Worm (Caenorhabditis elegans) whole organism, L4 larva: ENCODE data around the gene sna-1.

Experiments
- F37D6.2 ChIP-seq: sonication (generic microtip); optimal IDR thresholded peaks from 2 replicates; lab custom pipeline; 2016; ENCODE audit warnings: mild to moderate bottlenecking, missing genetic modification characterization, missing compliant biosample characterization
- Y48G9A.11 ChIP-seq: fragments of 200-800 bp; sonication (Bioruptor generic); IDR thresholded peaks from 2 replicates; pipeline ENCODE4 v1.3.6; 2022; ENCODE audit warnings: missing genetic modification reagents, missing genetic modification characterization, missing compliant biosample characterization
- aha-1 ChIP-seq: fragments of 150-350 bp; peaks from one replicate; lab custom pipeline; 2014; ENCODE audit warnings: missing biosample characterization, missing genetic modification characterization
- ama-1 ChIP-seq: fragments of 150-350 bp; optimal IDR thresholded peaks from 2 replicates; lab custom pipeline; 2014; ENCODE audit warnings: inconsistent platforms, mixed read lengths
- ceh-44 ChIP-seq: fragments of 200-800 bp; sonication (Bioruptor generic); IDR thresholded peaks from 2 replicates; pipeline ENCODE4 v1.3.6; 2022; ENCODE audit warnings: missing genetic modification reagents, missing genetic modification characterization, missing compliant biosample characterization
- cey-2 ChIP-seq: sonication (generic microtip); optimal IDR thresholded peaks from 3 replicates; lab custom pipeline; 2017; ENCODE audit warnings: missing genetic modification characterization, mild to moderate bottlenecking, missing compliant biosample characterization, antibody characterized with exemption, borderline replicate concordance; ENCODE audit not compliant: insufficient read depth
- ctbp-1 ChIP-seq: fragments of 200-800 bp; sonication (Bioruptor generic); IDR thresholded peaks from 2 replicates; pipeline ENCODE4 v1.3.6; 2022; ENCODE audit warnings: missing genetic modification reagents, missing genetic modification characterization, missing compliant biosample characterization
- dmd-6 ChIP-seq: fragments of 200-800 bp; sonication (Bioruptor generic); IDR thresholded peaks from 2 replicates; pipeline ENCODE4 v1.3.6; 2022; ENCODE audit warnings: missing genetic modification reagents, missing genetic modification characterization, missing compliant biosample characterization
- fos-1 ChIP-seq: fragments of 150-350 bp; optimal IDR thresholded peaks from 2 replicates; lab custom pipeline; 2014; ENCODE audit warnings: missing biosample characterization, missing genetic modification characterization
- hlh-11 ChIP-seq: fragments of 200-800 bp; sonication (Bioruptor generic); optimal IDR thresholded peaks from 2 replicates; lab custom pipeline; 2018; ENCODE audit warnings: mild to moderate bottlenecking, missing genetic modification characterization, missing compliant biosample characterization
- hmg-1.1 ChIP-seq: fragments of 200-800 bp; sonication (Bioruptor generic); IDR thresholded peaks from 2 replicates; pipeline ENCODE4 v1.3.6; 2022; ENCODE audit warnings: missing genetic modification reagents, missing genetic modification characterization, missing compliant biosample characterization
- lin-13 ChIP-seq: fragments of 150-350 bp; optimal IDR thresholded peaks from 2 replicates; lab custom pipeline; 2014; ENCODE audit warnings: missing biosample characterization, missing genetic modification reagents, missing genetic modification characterization
- lin-29 ChIP-seq: fragments of 200-800 bp; sonication (Bioruptor generic); IDR thresholded peaks from 2 replicates; pipeline ENCODE4 v1.3.6; 2022; ENCODE audit warnings: missing genetic modification reagents, missing genetic modification characterization, missing compliant biosample characterization
- lin-38 ChIP-seq: fragments of 200-800 bp; sonication (Bioruptor generic); IDR thresholded peaks from 2 replicates; pipeline ENCODE4 v1.3.6; 2022; ENCODE audit warnings: missing genetic modification reagents, missing genetic modification characterization, missing compliant biosample characterization
- lir-3 ChIP-seq: sonication (generic microtip); optimal IDR thresholded peaks from 2 replicates; lab custom pipeline; 2016; ENCODE audit warnings: mild to moderate bottlenecking, missing genetic modification characterization, missing compliant biosample characterization
- mdl-1 ChIP-seq, 2 experiments: fragments of 150-350 bp in 1 of 2; sonication (generic microtip) in 1 of 2; optimal IDR thresholded peaks; 2 replicates each; lab custom pipeline; 2014 to 2017; ENCODE audit warnings: missing biosample characterization in 2 of 2, missing genetic modification characterization in 2 of 2
- mdt-29 ChIP-seq: fragments of 200-800 bp; sonication (Bioruptor generic); IDR thresholded peaks from 2 replicates; pipeline ENCODE4 v1.3.6; 2022; ENCODE audit warnings: missing genetic modification reagents, missing genetic modification characterization, missing compliant biosample characterization
- nhr-10 ChIP-seq: fragments of 150-350 bp; optimal IDR thresholded peaks from 2 replicates; lab custom pipeline; 2014; ENCODE audit warnings: missing biosample characterization, missing genetic modification characterization
- nhr-102 ChIP-seq: sonication (generic microtip); optimal IDR thresholded peaks from 2 replicates; lab custom pipeline; 2016; ENCODE audit warnings: mild to moderate bottlenecking, missing genetic modification characterization, moderate library complexity, missing compliant biosample characterization
- nhr-11 ChIP-seq: fragments of 150-350 bp; optimal IDR thresholded peaks from 2 replicates; lab custom pipeline; 2014; ENCODE audit warnings: missing biosample characterization, missing genetic modification characterization
- nhr-237 ChIP-seq: sonication (generic microtip); optimal IDR thresholded peaks from 2 replicates; lab custom pipeline; 2017; ENCODE audit warnings: missing biosample characterization, missing genetic modification characterization
- nhr-28 ChIP-seq: fragments of 150-350 bp; optimal IDR thresholded peaks from 2 replicates; lab custom pipeline; 2014; ENCODE audit warnings: missing biosample characterization, missing genetic modification characterization
- nhr-41 ChIP-seq: fragments of 200-800 bp; sonication (Bioruptor generic); IDR thresholded peaks from 2 replicates; pipeline ENCODE4 v1.3.6; 2022; ENCODE audit warnings: missing genetic modification reagents, missing genetic modification characterization, missing compliant biosample characterization
- nhr-48 ChIP-seq: sonication (generic microtip); optimal IDR thresholded peaks from 2 replicates; lab custom pipeline; 2016; ENCODE audit warnings: mild to moderate bottlenecking, missing genetic modification characterization, missing compliant biosample characterization
- snpc-4 ChIP-seq: fragments of 150-350 bp; optimal IDR thresholded peaks from 2 replicates; lab custom pipeline; 2014; ENCODE audit warnings: missing biosample characterization, missing genetic modification characterization
- tra-1 ChIP-seq: fragments of 200-800 bp; sonication (Bioruptor generic); IDR thresholded peaks from 2 replicates; pipeline ENCODE4 v1.3.6; 2022; ENCODE audit warnings: missing genetic modification reagents, missing genetic modification characterization, missing compliant biosample characterization
- unc-62 ChIP-seq, 3 experiments: fragments of 150-350 bp in 1 of 3; sonication (generic microtip); optimal IDR thresholded peaks in 2 of 3; peaks in 1 of 3; 1 replicate in 1 of 3; 2 replicates in 2 of 3; lab custom pipeline; 2014 to 2017; ENCODE audit warnings: missing biosample characterization in 3 of 3, missing genetic modification characterization in 3 of 3, missing genetic modification reagents in 3 of 3, missing genotype in 1 of 3
- zfp-2 ChIP-seq: sonication (generic microtip); optimal IDR thresholded peaks from 2 replicates; lab custom pipeline; 2016; ENCODE audit warnings: mild to moderate bottlenecking, missing genetic modification characterization, missing compliant biosample characterization
- zip-2 ChIP-seq: fragments of 150-350 bp; optimal IDR thresholded peaks from 2 replicates; lab custom pipeline; 2014; ENCODE audit warnings: missing biosample characterization, missing genetic modification characterization

Gene sna-1

ce11 chrV:6685963-6686362 lies 24.5 kb downstream of the sna-1 start:
- TF ChIP-seq fos-1 (tag; lab: Kevin White, UChicago) (no peak), unc-62 (GFP tag; optimal IDR thresholded peaks at IDR 0.05 in 1 of 2; lab: Kevin White, UChicago) (peak in 1 of 2 experiments; percentile 92), unc-62 (tag; optimal IDR thresholded peaks at IDR 0.05; lab: Kevin White, UChicago) (no peak)

ce11 chrV:6685499-6685898 lies 25.0 kb downstream of the sna-1 start:
- TF ChIP-seq lir-3: no peak
- TF ChIP-seq unc-62 (GFP tag; optimal IDR thresholded peaks at IDR 0.05 in 1 of 2; lab: Kevin White, UChicago): peak in 1 of 2 experiments; percentile 42
- TF ChIP-seq unc-62 (tag; optimal IDR thresholded peaks at IDR 0.05; lab: Kevin White, UChicago): no peak
- TF ChIP-seq ceh-44 (GFP tag; lab: Robert Waterston, UW): no peak
- no peak for TF ChIP-seq ctbp-1 (GFP tag; lab: Robert Waterston, UW)
- TF ChIP-seq mdt-29 (GFP tag; lab: Robert Waterston, UW): no peak

ce11 chrV:6684541-6684940 lies 25.9 kb downstream of the sna-1 start:
- no peak for TF ChIP-seq nhr-102
- TF ChIP-seq unc-62 (GFP tag; optimal IDR thresholded peaks at IDR 0.05 in 1 of 2; lab: Kevin White, UChicago): no peak
- no peak for TF ChIP-seq unc-62 (tag; optimal IDR thresholded peaks at IDR 0.05; lab: Kevin White, UChicago)
- TF ChIP-seq ama-1: no peak
- peak; percentile 35 for TF ChIP-seq aha-1
- no peak for TF ChIP-seq hmg-1.1

- peak in 1 of 2 experiments; percentile 95 for TF ChIP-seq unc-62 (GFP tag; optimal IDR thresholded peaks at IDR 0.05 in 1 of 2; lab: Kevin White, UChicago)
- no peak for TF ChIP-seq unc-62 (tag; optimal IDR thresholded peaks at IDR 0.05; lab: Kevin White, UChicago)
- TF ChIP-seq snpc-4: no peak
- TF ChIP-seq tra-1 (GFP tag; lab: Robert Waterston, UW): no peak
- no peak for TF ChIP-seq Y48G9A.11 (GFP tag; lab: Robert Waterston, UW)
Measured at ce11 chrV:6683740-6684139, 26.7 kb downstream of the sna-1 start.

ce11 chrV:6683282-6683681 lies 27.2 kb downstream of the sna-1 start:
- TF ChIP-seq zfp-2 (tag; lab: Kevin White, UChicago): no peak
- peak; percentile 49 for TF ChIP-seq aha-1

- TF ChIP-seq cey-2 (tag; lab: Kevin White, UChicago): no peak
- no peak for TF ChIP-seq mdl-1 (tag; optimal IDR thresholded peaks at IDR 0.05; lab: Kevin White, UChicago)
- no peak for TF ChIP-seq nhr-41 (GFP tag; lab: Robert Waterston, UW)
- no peak for TF ChIP-seq zip-2 (tag; lab: Kevin White, UChicago)
- no peak for TF ChIP-seq lin-29 (GFP tag; lab: Robert Waterston, UW)
- no peak for TF ChIP-seq nhr-48 (tag; lab: Kevin White, UChicago)
- no peak for TF ChIP-seq nhr-11 (tag; lab: Kevin White, UChicago)
- no peak for TF ChIP-seq nhr-237 (tag; lab: Kevin White, UChicago)
- TF ChIP-seq lin-38 (GFP tag; lab: Robert Waterston, UW): no peak
- no peak for TF ChIP-seq fos-1 (tag; lab: Kevin White, UChicago)
- no peak for TF ChIP-seq nhr-10 (tag; lab: Kevin White, UChicago)
- no peak for TF ChIP-seq lin-13
- no peak for TF ChIP-seq F37D6.2 (tag; lab: Kevin White, UChicago)
Measured at ce11 chrV:6681501-6681900, 29.0 kb downstream of the sna-1 start, which contains the start of gene egl-46. egl-46 (minus strand) TSS chrV:6681573.

ce11 chrV:6676158-6676849 lies 34.2 kb downstream of the sna-1 start, which contains the start of gene cest-34:
cest-34 (plus strand) TSS chrV:6676799.
- peak; percentile 17 for TF ChIP-seq aha-1
- TF ChIP-seq dmd-6: peak; percentile 83
- peak; percentile 29 for TF ChIP-seq hlh-11 (tag; lab: Kevin White, UChicago)
- peak; percentile 76 for TF ChIP-seq nhr-28 (tag; lab: Kevin White, UChicago)
- no peak for TF ChIP-seq fos-1 (tag; lab: Kevin White, UChicago)
- TF ChIP-seq, all 104 proteins: peak for 4
